Fruit fly (Drosophila melanogaster): ENCODE measurements around the gene CG14907.

The CG14907 gene

DNA sequence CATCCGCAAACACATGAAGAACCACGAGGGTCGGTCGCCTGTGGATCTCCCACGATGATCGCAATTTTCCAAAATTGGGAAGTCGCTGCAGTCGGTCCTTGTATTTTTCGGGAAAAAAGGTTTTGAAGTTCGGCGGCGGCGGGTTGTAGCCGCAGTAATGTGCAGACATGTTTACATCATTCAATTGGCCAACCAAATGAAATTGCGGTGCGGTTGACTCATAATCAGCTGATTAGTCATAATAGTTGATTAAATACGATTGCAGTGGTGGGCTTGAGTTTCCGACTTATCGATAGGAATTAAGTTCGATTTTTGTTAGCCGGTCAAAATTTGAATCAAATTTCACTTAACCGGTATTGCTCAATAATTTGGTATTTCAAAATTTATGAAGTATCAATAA, at the start of gene CG14907:
TSS of gene CG14907 (minus strand) at position 229 of the 400 bp plus-strand sequence.
- TF ChIP-seq OdsH (GFP tag; optimal IDR thresholded peaks at IDR 0.05) (no peak), br (GFP tag; optimal IDR thresholded peaks at IDR 0.05) (no peak), CG32264 (GFP tag; optimal IDR thresholded peaks at IDR 0.05) (no peak), Jra (GFP tag; optimal IDR thresholded peaks at IDR 0.05) (peak; percentile 14)

DNA sequence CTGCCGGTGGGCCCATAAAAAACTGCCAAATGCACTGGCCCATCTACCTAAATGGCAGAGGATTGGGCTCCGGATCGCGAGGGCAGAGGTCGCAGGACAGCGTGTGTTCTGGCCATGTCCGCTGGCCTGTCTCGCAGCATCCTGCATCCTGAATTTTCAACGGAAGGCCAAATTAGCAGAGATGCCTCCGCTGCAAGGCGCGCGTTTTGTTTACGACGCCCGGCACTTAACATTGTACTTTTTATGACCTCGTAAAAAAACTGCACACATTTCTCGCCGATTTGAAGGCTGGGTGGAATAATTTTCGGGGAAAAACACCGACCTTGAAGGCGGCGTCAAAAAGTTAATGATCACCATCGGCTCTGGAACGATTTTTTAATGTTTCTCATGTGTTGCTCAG, 48.8 kb upstream of the CG14907 start:
- TF ChIP-seq dl (GFP tag; optimal IDR thresholded peaks at IDR 0.05; ENCODE audit: insufficient read depth in 1 of 2, partially characterized antibody in 2 of 2) = no peak
- TF ChIP-seq Hnf4 (GFP tag; optimal IDR thresholded peaks at IDR 0.05) = no peak
- no peak for TF ChIP-seq Dif (GFP tag; optimal IDR thresholded peaks at IDR 0.05; ENCODE audit: partially characterized antibody)
- no peak for TF ChIP-seq foxo (GFP tag; optimal IDR thresholded peaks at IDR 0.05)
- no peak for TF ChIP-seq ey (GFP tag; optimal IDR thresholded peaks at IDR 0.05)
- TF ChIP-seq dmrt93B (GFP tag; optimal IDR thresholded peaks at IDR 0.05) = no peak

DNA sequence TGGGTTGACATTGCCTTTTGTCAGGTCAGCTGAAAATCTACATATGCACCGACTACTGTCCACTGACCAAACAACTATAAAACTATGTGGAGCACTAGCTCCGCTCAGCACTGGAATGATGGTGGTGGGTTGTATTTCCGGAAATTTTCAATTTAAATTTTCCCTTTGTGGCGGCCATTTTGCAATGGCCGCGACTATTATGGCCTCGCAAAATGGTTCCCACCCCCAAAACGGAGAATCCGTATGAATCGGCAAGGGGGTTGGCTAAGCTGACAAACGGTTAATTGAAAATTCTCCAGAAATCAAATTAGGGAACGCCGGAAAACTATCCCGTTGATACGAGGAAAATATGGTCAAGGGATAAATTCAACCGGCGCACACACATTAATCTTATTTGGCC, 30.8 kb upstream of the CG14907 start:
- TF ChIP-seq Hr78 (GFP tag; optimal IDR thresholded peaks at IDR 0.05) (no peak), CrebA (GFP tag; optimal IDR thresholded peaks at IDR 0.05; ENCODE audit: borderline replicate concordance) (no peak), ey (GFP tag; optimal IDR thresholded peaks at IDR 0.05) (no peak), Hnf4 (GFP tag; optimal IDR thresholded peaks at IDR 0.05) (no peak), br (GFP tag; optimal IDR thresholded peaks at IDR 0.05) (no peak), dsf (GFP tag; optimal IDR thresholded peaks at IDR 0.05; ENCODE audit: borderline replicate concordance) (no peak), dl (GFP tag; optimal IDR thresholded peaks at IDR 0.05; ENCODE audit: insufficient read depth in 1 of 2, partially characterized antibody in 2 of 2) (no peak), Hr83 (GFP tag; optimal IDR thresholded peaks at IDR 0.05; ENCODE audit: poor library complexity, severe bottlenecking) (no peak), OdsH (GFP tag; optimal IDR thresholded peaks at IDR 0.05) (no peak), Vsx2 (GFP tag; optimal IDR thresholded peaks at IDR 0.05; ENCODE audit: partially characterized antibody) (no peak), sage (GFP tag; optimal IDR thresholded peaks at IDR 0.05) (no peak), fru (GFP tag; optimal IDR thresholded peaks at IDR 0.05) (no peak), woc (GFP tag; optimal IDR thresholded peaks at IDR 0.05) (no peak)

DNA sequence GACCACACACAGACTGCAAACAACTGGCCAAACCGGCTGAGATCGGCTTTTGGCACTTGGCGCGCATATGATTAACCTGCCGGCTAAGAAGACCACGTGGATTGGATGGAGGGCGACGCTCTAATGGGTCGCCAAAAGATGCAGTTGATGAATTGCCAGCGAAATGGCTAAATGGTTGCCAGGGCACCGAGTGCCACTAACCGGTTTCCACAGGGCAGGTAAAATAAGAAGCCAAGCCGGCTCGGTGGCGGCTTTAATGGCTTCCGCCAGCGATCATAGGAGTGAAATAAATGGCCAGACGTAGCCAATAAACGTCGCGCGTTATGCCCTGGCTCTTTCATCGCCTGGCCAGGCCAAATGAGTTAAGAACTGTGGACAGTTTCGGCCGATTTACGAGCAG, 25.8 kb upstream of the CG14907 start:
- TF ChIP-seq CG32264 (GFP tag; optimal IDR thresholded peaks at IDR 0.05) (no peak), Dfd (GFP tag; optimal IDR thresholded peaks at IDR 0.05) (no peak), jim (GFP tag; optimal IDR thresholded peaks at IDR 0.05) (no peak), Jra (GFP tag; optimal IDR thresholded peaks at IDR 0.05) (no peak), Hnf4 (GFP tag; optimal IDR thresholded peaks at IDR 0.05) (no peak), Vsx2 (GFP tag; optimal IDR thresholded peaks at IDR 0.05; ENCODE audit: partially characterized antibody) (no peak), Rel (GFP tag; optimal IDR thresholded peaks at IDR 0.05) (no peak), Rel (tag; optimal IDR thresholded peaks at IDR 0.05) (no peak), CG9705 (GFP tag; optimal IDR thresholded peaks at IDR 0.05) (no peak), ey (GFP tag; optimal IDR thresholded peaks at IDR 0.05) (no peak), HLH106 (tag; optimal IDR thresholded peaks at IDR 0.05) (no peak), sv (GFP tag; optimal IDR thresholded peaks at IDR 0.05) (no peak), lola (GFP tag; optimal IDR thresholded peaks at IDR 0.05) (no peak), tai (GFP tag; optimal IDR thresholded peaks at IDR 0.05) (no peak), OdsH (GFP tag; optimal IDR thresholded peaks at IDR 0.05) (no peak), Hr78 (GFP tag; optimal IDR thresholded peaks at IDR 0.05) (no peak), sage (GFP tag; optimal IDR thresholded peaks at IDR 0.05) (no peak), foxo (GFP tag; optimal IDR thresholded peaks at IDR 0.05) (no peak), GATAd (GFP tag; optimal IDR thresholded peaks at IDR 0.05) (no peak), rgr (GFP tag; optimal IDR thresholded peaks at IDR 0.05) (no peak)

DNA sequence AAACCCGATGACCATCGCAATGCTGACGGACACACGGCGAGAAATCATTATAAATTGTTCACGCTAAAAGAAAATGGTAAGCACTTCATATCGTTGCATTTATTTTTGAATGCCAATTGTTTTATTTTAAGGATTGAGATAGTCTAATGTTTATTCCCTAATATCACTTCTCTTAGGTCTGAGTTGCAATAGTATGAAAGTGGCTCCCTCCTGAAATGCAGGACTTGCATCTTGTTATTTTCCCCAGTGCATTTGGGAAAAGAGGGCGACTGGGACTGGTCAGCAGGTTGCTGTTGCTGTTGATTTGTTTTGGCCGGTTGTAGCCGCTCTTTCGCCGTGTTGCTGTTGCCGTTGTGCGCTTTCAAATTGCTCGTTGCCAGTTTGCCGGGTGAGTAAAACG, 24.4 kb upstream of the CG14907 start:
- peak; percentile 8 for TF ChIP-seq ey (GFP tag; optimal IDR thresholded peaks at IDR 0.05)
- no peak for TF ChIP-seq pan (optimal IDR thresholded peaks at IDR 0.05)
- TF ChIP-seq brk (GFP tag; optimal IDR thresholded peaks at IDR 0.05) = no peak

DNA sequence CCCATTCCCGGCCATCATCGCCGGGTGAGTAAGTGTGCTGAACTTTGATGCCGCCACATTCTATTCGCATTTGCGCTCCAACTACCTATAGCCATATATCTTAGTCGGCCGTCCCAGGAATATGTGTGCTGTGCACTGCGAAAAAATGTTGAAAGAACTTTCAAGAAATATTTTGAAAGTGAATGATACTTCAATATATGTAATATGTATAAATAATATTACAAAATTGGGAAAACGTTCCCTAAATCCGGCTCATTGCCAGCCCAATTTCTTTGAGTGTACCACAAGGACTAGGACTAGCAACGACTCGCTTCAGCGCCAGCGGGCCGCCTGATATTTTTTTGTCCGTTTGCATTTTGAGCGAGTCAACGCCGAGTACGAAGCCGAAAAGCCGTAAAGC, 21.1 kb upstream of the CG14907 start:
- TF ChIP-seq CG32264 (GFP tag; optimal IDR thresholded peaks at IDR 0.05) (no peak), sv (GFP tag; optimal IDR thresholded peaks at IDR 0.05) (no peak), Sp1 (GFP tag; optimal IDR thresholded peaks at IDR 0.05) (no peak), brk (GFP tag; optimal IDR thresholded peaks at IDR 0.05) (no peak), lola (GFP tag; optimal IDR thresholded peaks at IDR 0.05) (no peak), tai (GFP tag; optimal IDR thresholded peaks at IDR 0.05) (no peak), N (GFP tag; optimal IDR thresholded peaks at IDR 0.05) (no peak), br (GFP tag; optimal IDR thresholded peaks at IDR 0.05) (no peak), sage (GFP tag; optimal IDR thresholded peaks at IDR 0.05) (no peak), Abd-B (GFP tag; optimal IDR thresholded peaks at IDR 0.05) (no peak), jim (GFP tag; optimal IDR thresholded peaks at IDR 0.05) (no peak), ey (GFP tag; optimal IDR thresholded peaks at IDR 0.05) (no peak), dl (GFP tag; optimal IDR thresholded peaks at IDR 0.05; ENCODE audit: insufficient read depth in 1 of 2, partially characterized antibody in 2 of 2) (no peak), Jra (GFP tag; optimal IDR thresholded peaks at IDR 0.05) (no peak), psq (GFP tag; optimal IDR thresholded peaks at IDR 0.05) (no peak), fru (GFP tag; optimal IDR thresholded peaks at IDR 0.05) (no peak), Hr78 (GFP tag; optimal IDR thresholded peaks at IDR 0.05) (no peak), Rel (GFP tag; optimal IDR thresholded peaks at IDR 0.05) (no peak), Rel (tag; optimal IDR thresholded peaks at IDR 0.05) (no peak), Myc (optimal IDR thresholded peaks at IDR 0.05) (no peak)
